Worm (Caenorhabditis elegans) whole organism, mixed stage, embryonic: Measurements from ENCODE around the gene daf-38.

Experiments used
- M03D4.4 ChIP-seq: sonication (generic microtip); optimal IDR thresholded peaks from 2 replicates; lab custom pipeline; 2017; ENCODE audit warnings: mild to moderate bottlenecking, missing genetic modification characterization, missing compliant biosample characterization
- bed-3 ChIP-seq: fragments of 200-800 bp; sonication (Bioruptor generic); optimal IDR thresholded peaks from 3 replicates; lab custom pipeline; 2018; ENCODE audit warnings: mild to moderate bottlenecking, missing genetic modification characterization, moderate library complexity, missing compliant biosample characterization
- blmp-1 ChIP-seq: fragments of 150-350 bp; optimal IDR thresholded peaks from 2 replicates; lab custom pipeline; 2014; ENCODE audit warnings: missing biosample characterization, missing genetic modification characterization
- ceh-39 ChIP-seq: fragments of 150-350 bp; optimal IDR thresholded peaks from 2 replicates; lab custom pipeline; 2014; ENCODE audit warnings: missing biosample characterization, missing genetic modification characterization
- ceh-43 ChIP-seq: fragments of 200-800 bp; sonication (Bioruptor generic); optimal IDR thresholded peaks from 2 replicates; lab custom pipeline; 2018; ENCODE audit warnings: mild to moderate bottlenecking, missing genetic modification characterization, moderate library complexity, missing compliant biosample characterization
- ces-1 ChIP-seq: fragments of 150-350 bp; optimal IDR thresholded peaks from 2 replicates; lab custom pipeline; 2014; ENCODE audit warnings: missing biosample characterization, missing genetic modification reagents, missing genetic modification characterization
- cnd-1 ChIP-seq: fragments of 200-800 bp; sonication (Bioruptor generic); optimal IDR thresholded peaks from 2 replicates; lab custom pipeline; 2018; ENCODE audit warnings: mild to moderate bottlenecking, missing genetic modification characterization, missing compliant biosample characterization
- drap-1 ChIP-seq: fragments of 200-800 bp; sonication (Bioruptor generic); optimal IDR thresholded peaks from 3 replicates; lab custom pipeline; 2018; ENCODE audit warnings: mild to moderate bottlenecking, missing genetic modification characterization, missing compliant biosample characterization
- elt-1 ChIP-seq: sonication (generic microtip); optimal IDR thresholded peaks from 2 replicates; lab custom pipeline; 2017; ENCODE audit warnings: missing genetic modification characterization, mild to moderate bottlenecking, missing compliant biosample characterization, antibody characterized with exemption, moderate library complexity, borderline replicate concordance; ENCODE audit not compliant: insufficient read depth
- elt-3 ChIP-seq: fragments of 150-350 bp; optimal IDR thresholded peaks from 2 replicates; lab custom pipeline; 2014; ENCODE audit warnings: missing biosample characterization, missing genetic modification characterization
- flh-1 ChIP-seq: fragments of 200-800 bp; sonication (Bioruptor generic); optimal IDR thresholded peaks from 2 replicates; lab custom pipeline; 2018; ENCODE audit warnings: mild to moderate bottlenecking, missing genetic modification characterization, moderate library complexity, missing compliant biosample characterization
- ham-2 ChIP-seq: fragments of 200-800 bp; sonication (Bioruptor generic); optimal IDR thresholded peaks from 2 replicates; lab custom pipeline; 2018; ENCODE audit warnings: mild to moderate bottlenecking, missing genetic modification characterization, missing compliant biosample characterization
- lin-13 ChIP-seq: fragments of 150-350 bp; optimal IDR thresholded peaks from 2 replicates; lab custom pipeline; 2014; ENCODE audit warnings: missing biosample characterization, missing genetic modification characterization
- lin-32 ChIP-seq: fragments of 200-800 bp; sonication (Bioruptor generic); optimal IDR thresholded peaks from 2 replicates; lab custom pipeline; 2018; ENCODE audit warnings: mild to moderate bottlenecking, missing genetic modification characterization, missing compliant biosample characterization
- lsy-2 ChIP-seq: fragments of 150-350 bp; optimal IDR thresholded peaks from 2 replicates; lab custom pipeline; 2014; ENCODE audit warnings: missing biosample characterization, missing genetic modification characterization
- mab-5 ChIP-seq: fragments of 150-350 bp; optimal IDR thresholded peaks from 2 replicates; lab custom pipeline; 2014; ENCODE audit warnings: missing biosample characterization, missing genetic modification characterization
- mep-1 ChIP-seq: fragments of 150-350 bp; optimal IDR thresholded peaks from 2 replicates; lab custom pipeline; 2017; ENCODE audit warnings: missing biosample characterization, missing genetic modification reagents, missing genetic modification characterization, inconsistent platforms
- mls-2 ChIP-seq: sonication (generic microtip); optimal IDR thresholded peaks from 2 replicates; lab custom pipeline; 2016; ENCODE audit warnings: mild to moderate bottlenecking, missing genetic modification characterization, moderate library complexity, missing compliant biosample characterization
- nhr-12 ChIP-seq: fragments of 150-350 bp; optimal IDR thresholded peaks from 2 replicates; lab custom pipeline; 2014; ENCODE audit warnings: missing biosample characterization, missing genetic modification characterization
- nhr-2 ChIP-seq: fragments of 150-350 bp; optimal IDR thresholded peaks from 2 replicates; lab custom pipeline; 2014; ENCODE audit warnings: missing biosample characterization, missing genetic modification characterization
- nhr-237 ChIP-seq: fragments of 150-350 bp; optimal IDR thresholded peaks from 2 replicates; lab custom pipeline; 2014; ENCODE audit warnings: missing biosample characterization, missing genetic modification characterization
- nhr-28 ChIP-seq: fragments of 150-350 bp; optimal IDR thresholded peaks from 2 replicates; lab custom pipeline; 2014; ENCODE audit warnings: missing biosample characterization, missing genetic modification characterization
- pha-4 ChIP-seq: fragments of 150-350 bp; optimal IDR thresholded peaks from 2 replicates; lab custom pipeline; 2018; ENCODE audit warnings: missing biosample characterization, missing genetic modification reagents, missing genetic modification characterization
- sem-2 ChIP-seq: fragments of 200-800 bp; sonication (Bioruptor generic); optimal IDR thresholded peaks from 2 replicates; lab custom pipeline; 2018; ENCODE audit warnings: mild to moderate bottlenecking, missing genetic modification characterization, missing compliant biosample characterization
- snpc-4 ChIP-seq: fragments of 150-350 bp; optimal IDR thresholded peaks from 2 replicates; lab custom pipeline; 2014; ENCODE audit warnings: missing biosample characterization, missing genetic modification characterization
- tbx-8 ChIP-seq: fragments of 200-800 bp; sonication (Bioruptor generic); optimal IDR thresholded peaks from 2 replicates; lab custom pipeline; 2018; ENCODE audit warnings: mild to moderate bottlenecking, missing genetic modification characterization, moderate library complexity, missing compliant biosample characterization
- unc-120 ChIP-seq: sonication (generic microtip); optimal IDR thresholded peaks from 2 replicates; lab custom pipeline; 2017; ENCODE audit warnings: missing genetic modification characterization, missing compliant biosample characterization; ENCODE audit not compliant: poor library complexity, severe bottlenecking
- unc-39 ChIP-seq: fragments of 150-350 bp; optimal IDR thresholded peaks from 2 replicates; lab custom pipeline; 2014; ENCODE audit warnings: missing biosample characterization, missing genetic modification characterization
- unc-62 ChIP-seq: fragments of 150-350 bp; optimal IDR thresholded peaks from 2 replicates; lab custom pipeline; 2014; ENCODE audit warnings: missing biosample characterization, missing genetic modification reagents, missing genetic modification characterization
- zip-8 ChIP-seq: fragments of 150-350 bp; optimal IDR thresholded peaks from 2 replicates; lab custom pipeline; 2014; ENCODE audit warnings: missing biosample characterization, missing genetic modification characterization
- ztf-11 ChIP-seq: fragments of 150-350 bp; optimal IDR thresholded peaks from 2 replicates; lab custom pipeline; 2014; ENCODE audit warnings: missing biosample characterization, missing genetic modification characterization

daf-38 gene

ce11 chrIV:15852875-15853793 lies 33.3 kb downstream of the daf-38 start:
- TF ChIP-seq elt-1 (tag; lab: Kevin White, UChicago): no peak
- TF ChIP-seq cnd-1 (tag; lab: Kevin White, UChicago): no peak
- no peak for TF ChIP-seq mab-5
- no peak for TF ChIP-seq unc-120 (tag; lab: Kevin White, UChicago)
- TF ChIP-seq mls-2 (tag; lab: Kevin White, UChicago): no peak
- TF ChIP-seq mep-1 (tag; lab: Kevin White, UChicago): no peak
- no peak for TF ChIP-seq ceh-43 (GFP tag; lab: Kevin White, UChicago)
- no peak for TF ChIP-seq nhr-2 (tag; lab: Kevin White, UChicago)
- no peak for TF ChIP-seq sem-2 (GFP tag; lab: Kevin White, UChicago)
- no peak for TF ChIP-seq ham-2 (GFP tag; lab: Kevin White, UChicago)
- no peak for TF ChIP-seq zip-8
- TF ChIP-seq nhr-28 (tag; lab: Kevin White, UChicago): no peak

ce11 chrIV:15853820-15854426 lies 34.1 kb downstream of the daf-38 start:
- no peak for TF ChIP-seq ceh-43 (GFP tag; lab: Kevin White, UChicago)

- TF ChIP-seq mep-1 (tag; lab: Kevin White, UChicago) (no peak), lin-32 (GFP tag; lab: Kevin White, UChicago) (no peak), lsy-2 (tag; lab: Kevin White, UChicago) (no peak), elt-1 (tag; lab: Kevin White, UChicago) (no peak), nhr-28 (tag; lab: Kevin White, UChicago) (no peak), ztf-11 (tag; lab: Kevin White, UChicago) (no peak), mab-5 (no peak), ceh-39 (tag; lab: Kevin White, UChicago) (no peak), nhr-237 (tag; lab: Kevin White, UChicago) (no peak), mls-2 (tag; lab: Kevin White, UChicago) (no peak), unc-62 (GFP tag; lab: Kevin White, UChicago) (no peak), elt-3 (tag; lab: Kevin White, UChicago) (no peak), blmp-1 (tag; lab: Kevin White, UChicago) (no peak), zip-8 (no peak), nhr-12 (no peak), drap-1 (GFP tag; lab: Kevin White, UChicago) (no peak), pha-4 (tag; lab: Kevin White, UChicago) (no peak), sem-2 (GFP tag; lab: Kevin White, UChicago) (no peak), unc-120 (tag; lab: Kevin White, UChicago) (no peak)
Measured at ce11 chrIV:15861499-15861898, 41.6 kb downstream of the daf-38 start.

ce11 chrIV:15868288-15868687 lies 48.4 kb downstream of the daf-38 start:
- no peak for TF ChIP-seq ceh-39 (tag; lab: Kevin White, UChicago)
- TF ChIP-seq sem-2 (GFP tag; lab: Kevin White, UChicago): no peak
- TF ChIP-seq flh-1 (GFP tag; lab: Kevin White, UChicago): no peak
- TF ChIP-seq unc-62 (GFP tag; lab: Kevin White, UChicago): no peak
- no peak for TF ChIP-seq nhr-2 (tag; lab: Kevin White, UChicago)
- TF ChIP-seq mep-1 (tag; lab: Kevin White, UChicago): no peak

ce11 chrIV:15870356-15870755 lies 50.5 kb downstream of the daf-38 start, which contains the start of gene Y105C5B.1:
Gene Y105C5B.1 (plus strand): TSS chrIV:15870656.
- no peak for TF ChIP-seq elt-1 (tag; lab: Kevin White, UChicago)
- no peak for TF ChIP-seq cnd-1 (tag; lab: Kevin White, UChicago)
- no peak for TF ChIP-seq drap-1 (GFP tag; lab: Kevin White, UChicago)
- no peak for TF ChIP-seq snpc-4 (tag; lab: Kevin White, UChicago)
- TF ChIP-seq unc-120 (tag; lab: Kevin White, UChicago): no peak
- no peak for TF ChIP-seq nhr-2 (tag; lab: Kevin White, UChicago)
- no peak for TF ChIP-seq M03D4.4 (tag; lab: Kevin White, UChicago)
- no peak for TF ChIP-seq zip-8
- no peak for TF ChIP-seq mep-1 (tag; lab: Kevin White, UChicago)
- no peak for TF ChIP-seq elt-3 (tag; lab: Kevin White, UChicago)
- no peak for TF ChIP-seq bed-3
- TF ChIP-seq lin-13 (tag; lab: Kevin White, UChicago): no peak
- no peak for TF ChIP-seq tbx-8 (GFP tag; lab: Kevin White, UChicago)
- no peak for TF ChIP-seq ces-1 (GFP tag; lab: Kevin White, UChicago)
- TF ChIP-seq unc-39 (tag; lab: Kevin White, UChicago): no peak
- no peak for TF ChIP-seq nhr-28 (tag; lab: Kevin White, UChicago)
- no peak for TF ChIP-seq ceh-39 (tag; lab: Kevin White, UChicago)
- no peak for TF ChIP-seq ham-2 (GFP tag; lab: Kevin White, UChicago)
- TF ChIP-seq, all 35 proteins: peak for 0
